Fruit fly (Drosophila melanogaster) whole organism, pupa: ENCODE data around the gene ppk5.
A peak's percentile ranks its signal among the peaks of the same experiment; 100 is the strongest.

Experiments
- CG10348 ChIP-seq: fragments of 200-800 bp; sonication (Bioruptor generic); IDR thresholded peaks from 2 replicates; pipeline ENCODE4 v1.3.6; 2022; ENCODE audit warnings: missing biosample characterization, missing genetic modification characterization
- CG12605 ChIP-seq: fragments of 200-800 bp; sonication (Bioruptor generic); IDR thresholded peaks from 2 replicates; pipeline ENCODE4 v1.3.6; 2022; ENCODE audit warnings: missing biosample characterization, missing genetic modification characterization
- CG13204 ChIP-seq: fragments of 200-800 bp; sonication (Bioruptor generic); optimal IDR thresholded peaks from 2 replicates; lab custom pipeline; 2018; ENCODE audit warnings: missing biosample characterization, mild to moderate bottlenecking, missing genetic modification characterization, moderate library complexity
- CG14655 ChIP-seq: fragments of 200-800 bp; sonication (Bioruptor generic); optimal IDR thresholded peaks from 3 replicates; lab custom pipeline; 2017; ENCODE audit warnings: mild to moderate bottlenecking, missing biosample characterization, missing genetic modification reagents, missing genetic modification characterization
- CG15710 ChIP-seq: fragments of 200-800 bp; sonication (Bioruptor generic); optimal IDR thresholded peaks from 2 replicates; lab custom pipeline; 2018; ENCODE audit warnings: missing biosample characterization, mild to moderate bottlenecking, missing genetic modification characterization, moderate library complexity
- CG17806 ChIP-seq: fragments of 200-800 bp; sonication (Bioruptor generic); optimal IDR thresholded peaks from 2 replicates; lab custom pipeline; 2018; ENCODE audit warnings: missing biosample characterization, mild to moderate bottlenecking, missing genetic modification characterization, moderate library complexity
- CG32121 ChIP-seq: fragments of 200-800 bp; sonication (Bioruptor generic); IDR thresholded peaks from 2 replicates; pipeline ENCODE4 v1.3.6; 2022; ENCODE audit warnings: missing biosample characterization, missing genetic modification characterization
- CG34367 ChIP-seq: fragments of 200-800 bp; sonication (Bioruptor generic); optimal IDR thresholded peaks from 2 replicates; lab custom pipeline; 2018; ENCODE audit warnings: missing biosample characterization, mild to moderate bottlenecking, missing genetic modification characterization
- CG4496 ChIP-seq: fragments of 200-800 bp; sonication (Bioruptor generic); IDR thresholded peaks from 3 replicates; pipeline ENCODE4 v1.3.6; 2022; ENCODE audit warnings: missing biosample characterization, missing genetic modification characterization
- CG8159 ChIP-seq: fragments of 200-800 bp; sonication (Bioruptor generic); optimal IDR thresholded peaks from 3 replicates; lab custom pipeline; 2018; ENCODE audit warnings: missing biosample characterization, mild to moderate bottlenecking, missing genetic modification characterization, moderate library complexity
- CG8301 ChIP-seq: fragments of 200-800 bp; sonication (Bioruptor generic); optimal IDR thresholded peaks from 2 replicates; lab custom pipeline; 2018; ENCODE audit warnings: missing biosample characterization, mild to moderate bottlenecking, missing genetic modification characterization
- CG9948 ChIP-seq: fragments of 200-800 bp; sonication (Bioruptor generic); optimal IDR thresholded peaks from 2 replicates; lab custom pipeline; 2018; ENCODE audit warnings: missing biosample characterization, mild to moderate bottlenecking, missing genetic modification characterization, moderate library complexity
- D1 ChIP-seq: fragments of 200-800 bp; sonication (Bioruptor generic); optimal IDR thresholded peaks from 2 replicates; lab custom pipeline; 2018; ENCODE audit warnings: missing biosample characterization, mild to moderate bottlenecking, missing genetic modification characterization, moderate library complexity
- EcR ChIP-seq: fragments of 200-800 bp; sonication (Bioruptor generic); optimal IDR thresholded peaks from 3 replicates; lab custom pipeline; 2019; ENCODE audit warnings: missing biosample characterization, missing genetic modification characterization, mild to moderate bottlenecking, moderate library complexity, missing genetic modification reagents
- Ets98B ChIP-seq: fragments of 200-800 bp; sonication (Bioruptor generic); IDR thresholded peaks from 2 replicates; pipeline ENCODE4 v1.3.6; 2022; ENCODE audit warnings: missing biosample characterization, missing genetic modification characterization
- Pif1A ChIP-seq: fragments of 200-800 bp; sonication (Bioruptor generic); optimal IDR thresholded peaks from 3 replicates; lab custom pipeline; 2016; ENCODE audit warnings: missing biosample characterization, missing genetic modification characterization
- Pif1B ChIP-seq: fragments of 200-800 bp; sonication (Bioruptor generic); optimal IDR thresholded peaks from 3 replicates; lab custom pipeline; 2016; ENCODE audit warnings: missing biosample characterization, missing genetic modification characterization
- Snoo ChIP-seq: fragments of 200-800 bp; sonication (Bioruptor generic); optimal IDR thresholded peaks from 3 replicates; lab custom pipeline; 2017; ENCODE audit warnings: missing biosample characterization, mild to moderate bottlenecking, missing genetic modification characterization, inconsistent platforms
- fd96Ca ChIP-seq: fragments of 200-800 bp; sonication (Bioruptor generic); IDR thresholded peaks from 3 replicates; pipeline ENCODE4 v1.3.6; 2022; ENCODE audit warnings: missing biosample characterization, missing genetic modification characterization
- gl ChIP-seq: fragments of 200-800 bp; sonication (Bioruptor generic); optimal IDR thresholded peaks from 2 replicates; lab custom pipeline; 2018; ENCODE audit warnings: missing biosample characterization, mild to moderate bottlenecking, missing genetic modification characterization
- rn ChIP-seq: fragments of 200-800 bp; sonication (Bioruptor generic); IDR thresholded peaks from 2 replicates; pipeline ENCODE4 v1.3.6; 2022; ENCODE audit warnings: missing biosample characterization, missing genetic modification characterization

ppk5 gene

dm6 chr3L:21538893-21539244 is 4.4 kb downstream of the ppk5 start:
- TF ChIP-seq fd96Ca (no peak), rn (GFP tag; lab: Robert Waterston, UW) (no peak), CG32121 (GFP tag; lab: Robert Waterston, UW) (no peak), CG15710 (tag; lab: Kevin White, UChicago) (no peak), Snoo (no peak), EcR (no peak), D1 (tag; lab: Kevin White, UChicago) (no peak), CG14655 (GFP tag; lab: Kevin White, UChicago) (no peak), Pif1B (GFP tag; lab: Kevin White, UChicago) (no peak), gl (no peak)
- TF ChIP-seq, all 21 proteins: peak for 0

dm6 chr3L:21539245-21540196 is 5.1 kb downstream of the ppk5 start, which contains the start of the genes COX8 and VhaM9.7-b:
Gene COX8, minus strand, starts transcription at chr3L:21539447.
Gene VhaM9.7-b, plus strand, starts transcription at chr3L:21539862.
- TF ChIP-seq CG8301 (tag; lab: Kevin White, UChicago) (no peak), Pif1A (GFP tag; lab: Kevin White, UChicago) (no peak), fd96Ca (no peak), CG15710 (tag; lab: Kevin White, UChicago) (no peak), rn (GFP tag; lab: Robert Waterston, UW) (no peak), CG13204 (GFP tag; lab: Kevin White, UChicago) (no peak), Pif1B (GFP tag; lab: Kevin White, UChicago) (no peak), CG14655 (GFP tag; lab: Kevin White, UChicago) (no peak), D1 (tag; lab: Kevin White, UChicago) (no peak), CG10348 (GFP tag; lab: Robert Waterston, UW) (no peak), CG4496 (GFP tag; lab: Robert Waterston, UW) (no peak), gl (no peak), CG34367 (tag; lab: Kevin White, UChicago) (no peak), CG17806 (peak; percentile 14), CG8159 (tag; lab: Kevin White, UChicago) (no peak), CG9948 (no peak), EcR (no peak), CG12605 (no peak), CG32121 (GFP tag; lab: Robert Waterston, UW) (peak; percentile 11; the same call in 1 of the 2 replicates), Snoo (peak; percentile 39), Ets98B (GFP tag; lab: Robert Waterston, UW) (no peak)

dm6 chr3L:21542059-21542458 is 7.6 kb downstream of the ppk5 start, which contains the start of gene CG33290:
Gene CG33290, plus strand, starts transcription at chr3L:21542359.
- no peak for TF ChIP-seq CG4496 (GFP tag; lab: Robert Waterston, UW)
- TF ChIP-seq Pif1A (GFP tag; lab: Kevin White, UChicago) = no peak
- no peak for TF ChIP-seq CG15710 (tag; lab: Kevin White, UChicago)
- TF ChIP-seq Ets98B (GFP tag; lab: Robert Waterston, UW) = no peak
- no peak for TF ChIP-seq CG12605
- no peak for TF ChIP-seq Snoo
- TF ChIP-seq CG17806 = no peak

- TF ChIP-seq CG17806 = no peak
These were observed 20.3 kb downstream of the ppk5 start, which contains the start of gene Wnk for dm6 chr3L:21554752-21555151. Gene Wnk, minus strand, starts transcription at chr3L:21554928.

- TF ChIP-seq rn (GFP tag; lab: Robert Waterston, UW) (no peak), EcR (no peak), CG14655 (GFP tag; lab: Kevin White, UChicago) (no peak), CG34367 (tag; lab: Kevin White, UChicago) (no peak), Pif1A (GFP tag; lab: Kevin White, UChicago) (no peak), gl (no peak), CG8301 (tag; lab: Kevin White, UChicago) (no peak), fd96Ca (no peak), CG9948 (no peak), CG17806 (no peak), CG13204 (GFP tag; lab: Kevin White, UChicago) (no peak), Snoo (no peak), CG10348 (GFP tag; lab: Robert Waterston, UW) (no peak)
These were observed 23.9 kb downstream of the ppk5 start, which contains the start of gene CG7173 for dm6 chr3L:21558176-21558871. Gene CG7173, minus strand, starts transcription at chr3L:21558226.

- TF ChIP-seq CG14655 (GFP tag; lab: Kevin White, UChicago) = no peak
- TF ChIP-seq CG15710 (tag; lab: Kevin White, UChicago) = no peak
- no peak for TF ChIP-seq CG13204 (GFP tag; lab: Kevin White, UChicago)
These were observed 27.6 kb downstream of the ppk5 start, which contains the start of gene CapaR for dm6 chr3L:21562081-21562480. Gene CapaR, minus strand, starts transcription at chr3L:21562181.
